Worm (Caenorhabditis elegans) whole organism, young adult: ENCODE results near the gene Y54E2A.10.

Experiments used
- D2030.7 ChIP-seq: fragments of 200-800 bp; sonication (Bioruptor generic); IDR thresholded peaks from 2 replicates; pipeline ENCODE4 v1.3.6; 2022; ENCODE audit warnings: missing genetic modification reagents, missing genetic modification characterization, missing compliant biosample characterization
- F10E7.11 ChIP-seq: sonication (generic microtip); optimal IDR thresholded peaks from 2 replicates; lab custom pipeline; 2017; ENCODE audit warnings: mild to moderate bottlenecking, missing genetic modification characterization, moderate library complexity, missing compliant biosample characterization
- F33H1.4 ChIP-seq: fragments of 200-800 bp; sonication (Bioruptor generic); IDR thresholded peaks from 2 replicates; pipeline ENCODE4 v1.3.6; 2022; ENCODE audit warnings: missing genetic modification reagents, missing genetic modification characterization, missing compliant biosample characterization
- F37B4.10 ChIP-seq: fragments of 200-800 bp; sonication (Bioruptor generic); IDR thresholded peaks from 2 replicates; pipeline ENCODE4 v1.3.6; 2022; ENCODE audit warnings: missing genetic modification characterization, missing compliant biosample characterization
- K11D2.4 ChIP-seq: fragments of 200-800 bp; sonication (Bioruptor generic); IDR thresholded peaks from 2 replicates; pipeline ENCODE4 v1.3.6; 2022; ENCODE audit warnings: missing genetic modification reagents, missing genetic modification characterization, missing compliant biosample characterization
- K12H6.12 ChIP-seq: fragments of 200-800 bp; sonication (Bioruptor generic); optimal IDR thresholded peaks from 2 replicates; lab custom pipeline; 2018; ENCODE audit warnings: mild to moderate bottlenecking, missing genetic modification characterization, missing compliant biosample characterization
- Y67H2A.10 ChIP-seq: fragments of 200-800 bp; sonication (Bioruptor generic); conservative IDR thresholded peaks from 2 replicates; pipeline ENCODE4 v1.3.6; 2022; ENCODE audit warnings: missing genetic modification reagents, missing genetic modification characterization, missing compliant biosample characterization
- akir-1 ChIP-seq: fragments of 200-800 bp; sonication (Bioruptor generic); optimal IDR thresholded peaks from 2 replicates; lab custom pipeline; 2018; ENCODE audit warnings: mild to moderate bottlenecking, missing genetic modification characterization, moderate library complexity, missing compliant biosample characterization
- ama-1 ChIP-seq, 3 experiments: fragments of 150-350 bp in 1 of 3; sonication (generic microtip) in 2 of 3; optimal IDR thresholded peaks; 2 replicates each; lab custom pipeline; 2014 to 2018; ENCODE audit warnings: missing biosample characterization in 2 of 3, missing genetic modification characterization in 2 of 3, missing genetic modification reagents in 2 of 3
- aptf-2 ChIP-seq: fragments of 200-800 bp; sonication (Bioruptor generic); conservative IDR thresholded peaks from 2 replicates; pipeline ENCODE4 v1.3.6; 2022; ENCODE audit warnings: missing genetic modification reagents, missing genetic modification characterization, missing compliant biosample characterization
- attf-3 ChIP-seq: fragments of 200-800 bp; sonication (Bioruptor generic); conservative IDR thresholded peaks from 2 replicates; pipeline ENCODE4 v1.3.6; 2022; ENCODE audit warnings: missing genetic modification reagents, missing genetic modification characterization, missing compliant biosample characterization
- attf-5 ChIP-seq: fragments of 200-800 bp; sonication (Bioruptor generic); optimal IDR thresholded peaks from 2 replicates; lab custom pipeline; 2018; ENCODE audit warnings: mild to moderate bottlenecking, missing genetic modification characterization, missing compliant biosample characterization
- ccch-3 ChIP-seq: fragments of 200-800 bp; sonication (Bioruptor generic); optimal IDR thresholded peaks from 2 replicates; lab custom pipeline; 2018; ENCODE audit warnings: mild to moderate bottlenecking, missing genetic modification characterization, missing compliant biosample characterization
- ceh-100 ChIP-seq: fragments of 200-800 bp; sonication (Bioruptor generic); IDR thresholded peaks from 2 replicates; pipeline ENCODE4 v1.3.6; 2022; ENCODE audit warnings: missing genetic modification reagents, missing genetic modification characterization, missing compliant biosample characterization
- ceh-40 ChIP-seq: fragments of 200-800 bp; sonication (Bioruptor generic); IDR thresholded peaks from 2 replicates; pipeline ENCODE4 v1.3.6; 2022; ENCODE audit warnings: missing genetic modification characterization, missing compliant biosample characterization
- ceh-79 ChIP-seq: sonication (generic microtip); optimal IDR thresholded peaks from 2 replicates; lab custom pipeline; 2017; ENCODE audit warnings: mild to moderate bottlenecking, missing genetic modification characterization, missing compliant biosample characterization
- ceh-91 ChIP-seq: fragments of 200-800 bp; sonication (Bioruptor generic); IDR thresholded peaks from 2 replicates; pipeline ENCODE4 v1.3.6; 2022; ENCODE audit warnings: missing genetic modification reagents, missing genetic modification characterization, missing compliant biosample characterization
- chd-7 ChIP-seq: sonication (generic microtip); optimal IDR thresholded peaks from 2 replicates; lab custom pipeline; 2016; ENCODE audit warnings: mild to moderate bottlenecking, missing genetic modification characterization, moderate library complexity, missing compliant biosample characterization
- dpl-1 ChIP-seq: fragments of 150-350 bp; optimal IDR thresholded peaks from 2 replicates; lab custom pipeline; 2014; ENCODE audit warnings: missing biosample characterization, missing genetic modification reagents, missing genetic modification characterization
- efl-1 ChIP-seq: fragments of 150-350 bp; optimal IDR thresholded peaks from 2 replicates; lab custom pipeline; 2014; ENCODE audit warnings: missing biosample characterization, missing genetic modification reagents, missing genetic modification characterization
- egl-18 ChIP-seq: fragments of 200-800 bp; sonication (Bioruptor generic); IDR thresholded peaks from 2 replicates; pipeline ENCODE4 v1.3.6; 2022; ENCODE audit warnings: missing genetic modification reagents, missing genetic modification characterization, missing compliant biosample characterization
- egl-44 ChIP-seq: fragments of 200-800 bp; sonication (Bioruptor generic); IDR thresholded peaks from 2 replicates; pipeline ENCODE4 v1.3.6; 2022; ENCODE audit warnings: missing genetic modification reagents, missing genetic modification characterization, missing compliant biosample characterization
- fkh-3 ChIP-seq: sonication (generic microtip); optimal IDR thresholded peaks from 2 replicates; lab custom pipeline; 2016; ENCODE audit warnings: mild to moderate bottlenecking, missing genetic modification characterization, missing compliant biosample characterization
- gei-17 ChIP-seq: fragments of 200-800 bp; sonication (Bioruptor generic); optimal IDR thresholded peaks from 2 replicates; lab custom pipeline; 2018; ENCODE audit warnings: mild to moderate bottlenecking, missing genetic modification characterization, missing compliant biosample characterization
- hlh-12 ChIP-seq: sonication (generic microtip); optimal IDR thresholded peaks from 2 replicates; lab custom pipeline; 2016; ENCODE audit warnings: missing genetic modification characterization, missing compliant biosample characterization
- hlh-26 ChIP-seq: fragments of 200-800 bp; sonication (Bioruptor generic); conservative IDR thresholded peaks from 2 replicates; pipeline ENCODE4 v1.3.6; 2022; ENCODE audit warnings: missing genetic modification reagents, missing genetic modification characterization, missing compliant biosample characterization
- hmg-1.2 ChIP-seq: fragments of 200-800 bp; sonication (Bioruptor generic); IDR thresholded peaks from 2 replicates; pipeline ENCODE4 v1.3.6; 2022; ENCODE audit warnings: missing genetic modification reagents, missing genetic modification characterization, missing compliant biosample characterization
- hmg-20 ChIP-seq: fragments of 200-800 bp; sonication (Bioruptor generic); IDR thresholded peaks from 2 replicates; pipeline ENCODE4 v1.3.6; 2022; ENCODE audit warnings: missing genetic modification reagents, missing genetic modification characterization, missing compliant biosample characterization
- hrde-1 ChIP-seq: sonication (generic microtip); optimal IDR thresholded peaks from 2 replicates; lab custom pipeline; 2016; ENCODE audit warnings: missing genetic modification characterization, mild to moderate bottlenecking, missing compliant biosample characterization, moderate library complexity, missing genotype, missing genetic modification reagents, borderline replicate concordance
- lag-1 ChIP-seq: fragments of 200-800 bp; sonication (Bioruptor generic); IDR thresholded peaks from 2 replicates; pipeline ENCODE4 v1.3.6; 2022; ENCODE audit warnings: missing genetic modification reagents, missing genetic modification characterization, missing compliant biosample characterization
- let-526 ChIP-seq: fragments of 200-800 bp; sonication (Bioruptor generic); IDR thresholded peaks from 2 replicates; pipeline ENCODE4 v1.3.6; 2022; ENCODE audit warnings: missing genetic modification reagents, missing genetic modification characterization, missing compliant biosample characterization
- lir-1 ChIP-seq: fragments of 200-800 bp; sonication (Bioruptor generic); conservative IDR thresholded peaks from 2 replicates; pipeline ENCODE4 v1.3.6; 2022; ENCODE audit warnings: missing genetic modification reagents, missing genetic modification characterization, missing compliant biosample characterization
- lsy-27 ChIP-seq: sonication (generic microtip); optimal IDR thresholded peaks from 2 replicates; lab custom pipeline; 2017; ENCODE audit warnings: missing genetic modification characterization, mild to moderate bottlenecking, missing compliant biosample characterization, antibody characterized with exemption, missing genotype, borderline replicate concordance; ENCODE audit not compliant: insufficient read depth
- madf-10 ChIP-seq: sonication (generic microtip); optimal IDR thresholded peaks from 2 replicates; lab custom pipeline; 2016; ENCODE audit warnings: mild to moderate bottlenecking, missing genetic modification characterization, missing compliant biosample characterization
- madf-6 ChIP-seq: fragments of 200-800 bp; sonication (Bioruptor generic); IDR thresholded peaks from 2 replicates; pipeline ENCODE4 v1.3.6; 2022; ENCODE audit warnings: missing genetic modification reagents, missing genetic modification characterization, missing compliant biosample characterization
- madf-8 ChIP-seq: fragments of 200-800 bp; sonication (Bioruptor generic); conservative IDR thresholded peaks from 2 replicates; pipeline ENCODE4 v1.3.6; 2022; ENCODE audit warnings: missing genetic modification reagents, missing genetic modification characterization, missing compliant biosample characterization
- mel-28 ChIP-seq: sonication (generic microtip); optimal IDR thresholded peaks from 2 replicates; lab custom pipeline; 2016; ENCODE audit warnings: borderline replicate concordance, mild to moderate bottlenecking, missing genetic modification characterization, missing compliant biosample characterization
- mxl-1 ChIP-seq: sonication (generic microtip); optimal IDR thresholded peaks from 2 replicates; lab custom pipeline; 2016; ENCODE audit warnings: missing genetic modification characterization, missing compliant biosample characterization
- nfya-1 ChIP-seq: sonication (generic microtip); optimal IDR thresholded peaks from 2 replicates; lab custom pipeline; 2017; ENCODE audit warnings: antibody characterized with exemption, missing compliant biosample characterization, missing genetic modification characterization, borderline replicate concordance; ENCODE audit not compliant: insufficient read depth
- nhr-80 ChIP-seq: sonication (generic microtip); optimal IDR thresholded peaks from 2 replicates; lab custom pipeline; 2016; ENCODE audit warnings: missing genetic modification characterization, missing compliant biosample characterization
- snpc-4 ChIP-seq, 5 experiments: fragments of 150-350 bp in 1 of 5; sonication (generic microtip) in 4 of 5; optimal IDR thresholded peaks; 2 replicates each; lab custom pipeline; 2014 to 2018; ENCODE audit warnings: missing genetic modification characterization in 5 of 5, missing biosample characterization in 3 of 5, antibody characterized with exemption in 2 of 5, mild to moderate bottlenecking in 2 of 5, missing compliant biosample characterization in 2 of 5, missing genotype in 2 of 5, moderate library complexity in 2 of 5, missing genetic modification reagents in 1 of 5
- tlf-1 ChIP-seq: fragments of 200-800 bp; sonication (Bioruptor generic); optimal IDR thresholded peaks from 2 replicates; lab custom pipeline; 2018; ENCODE audit warnings: mild to moderate bottlenecking, missing genetic modification characterization, missing compliant biosample characterization
- zfh-2 ChIP-seq: fragments of 200-800 bp; sonication (Bioruptor generic); conservative IDR thresholded peaks from 2 replicates; pipeline ENCODE4 v1.3.6; 2022; ENCODE audit warnings: missing genetic modification reagents, missing genetic modification characterization, missing compliant biosample characterization

Gene Y54E2A.10

DNA sequence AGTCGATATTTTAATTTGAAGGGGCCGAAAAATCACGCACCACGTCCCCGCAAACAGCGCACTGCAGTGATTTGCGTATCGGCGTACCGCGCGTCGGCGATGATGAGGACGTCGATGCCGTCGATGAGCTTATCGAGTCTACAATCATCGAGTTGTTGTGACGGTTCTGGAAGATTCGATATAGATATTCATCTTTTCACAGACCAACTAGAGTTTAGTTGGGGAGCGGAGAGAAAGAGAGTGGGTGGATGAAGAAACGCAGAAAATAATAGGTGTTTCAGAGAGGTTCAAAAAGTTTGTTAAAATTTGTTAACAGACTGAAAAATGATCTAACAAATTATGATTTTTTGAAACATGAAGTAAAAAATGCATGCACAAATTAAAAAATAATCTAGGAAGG is 27.5 kb downstream of the Y54E2A.10 start, which contains the start of gene nhr-61:
Gene nhr-61 (minus strand): TSS at position 168 of the 400 bp plus-strand sequence.
- TF ChIP-seq ceh-91 (GFP tag; lab: Robert Waterston, UW), result no peak
- TF ChIP-seq D2030.7 (GFP tag; lab: Robert Waterston, UW), result no peak
- no peak for TF ChIP-seq chd-7 (tag; lab: Kevin White, UChicago)
- no peak for TF ChIP-seq K11D2.4 (GFP tag; lab: Robert Waterston, UW)
- no peak for TF ChIP-seq akir-1
- no peak for TF ChIP-seq F33H1.4
- no peak for TF ChIP-seq hlh-26 (GFP tag; lab: Robert Waterston, UW)
- no peak for TF ChIP-seq hmg-20 (GFP tag; lab: Robert Waterston, UW)
- no peak for TF ChIP-seq lir-1 (GFP tag; lab: Robert Waterston, UW)
- no peak for TF ChIP-seq K12H6.12 (tag; lab: Kevin White, UChicago)
- TF ChIP-seq F10E7.11 (tag; lab: Kevin White, UChicago), result no peak
- no peak for TF ChIP-seq ceh-100 (GFP tag; lab: Robert Waterston, UW)
- no peak for TF ChIP-seq madf-8
- no peak for TF ChIP-seq madf-10
- no peak for TF ChIP-seq nfya-1 (tag; lab: Kevin White, UChicago)
- no peak for TF ChIP-seq hrde-1 (tag; lab: Kevin White, UChicago)
- no peak for TF ChIP-seq gei-17 (GFP tag; lab: Kevin White, UChicago)
- no peak for TF ChIP-seq tlf-1 (GFP tag; lab: Kevin White, UChicago)
- TF ChIP-seq mel-28, result no peak
- no peak for TF ChIP-seq madf-6 (GFP tag; lab: Robert Waterston, UW)

DNA sequence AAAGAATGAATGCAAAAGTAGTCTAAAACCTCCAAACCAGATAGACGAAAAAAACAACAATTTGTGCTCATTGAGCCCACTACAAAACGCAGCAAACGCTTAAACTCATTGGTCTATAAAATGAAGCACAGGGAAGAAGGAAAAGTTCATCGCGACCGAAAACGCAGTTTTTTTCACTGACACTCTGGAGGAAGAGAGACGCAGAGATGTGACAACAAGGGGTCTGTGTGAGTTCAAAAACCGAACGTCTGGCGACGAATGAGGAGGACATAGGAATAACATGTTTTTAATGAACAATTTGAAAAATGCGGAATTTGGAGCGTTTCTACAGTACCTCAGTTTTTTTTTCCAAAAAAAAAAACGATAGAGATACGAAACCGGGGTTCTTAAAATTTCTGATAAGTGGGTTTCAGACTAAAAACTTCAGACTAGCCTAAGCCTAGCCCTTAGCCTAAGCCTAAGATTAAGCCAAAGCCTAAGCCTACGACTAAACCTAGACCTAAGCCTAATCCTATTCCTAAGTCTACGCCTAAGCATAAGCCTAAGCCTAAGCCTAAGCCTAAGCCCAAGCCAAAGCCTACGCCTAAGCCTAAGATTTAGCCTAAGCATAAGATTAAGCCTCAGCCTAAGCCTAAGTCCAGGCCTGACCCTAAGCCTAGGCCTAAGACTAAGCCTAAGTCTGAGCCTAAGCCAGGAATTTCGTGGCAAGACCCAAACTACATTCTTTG is 28.6 kb downstream of the Y54E2A.10 start:
- TF ChIP-seq zfh-2 (GFP tag; lab: Robert Waterston, UW), result no peak
- no peak for TF ChIP-seq ceh-79 (tag; lab: Kevin White, UChicago)
- no peak for TF ChIP-seq attf-3 (GFP tag; lab: Robert Waterston, UW)
- peak; percentile 25; the same call in 1 of the 2 replicates for TF ChIP-seq hmg-1.2
- TF ChIP-seq snpc-4 (GFP tag; optimal IDR thresholded peaks at IDR 0.05; lab: Kevin White, UChicago), result no peak
- no peak for TF ChIP-seq snpc-4 (tag; optimal IDR thresholded peaks at IDR 0.05; lab: Kevin White, UChicago)
- no peak for TF ChIP-seq egl-44 (GFP tag; lab: Robert Waterston, UW)
- TF ChIP-seq ama-1 (optimal IDR thresholded peaks at IDR 0.05; lab: Kevin White, UChicago), result no peak
- no peak for TF ChIP-seq ama-1 (GFP tag; optimal IDR thresholded peaks at IDR 0.05; lab: Kevin White, UChicago)
- TF ChIP-seq nhr-80, result peak; percentile 32

DNA sequence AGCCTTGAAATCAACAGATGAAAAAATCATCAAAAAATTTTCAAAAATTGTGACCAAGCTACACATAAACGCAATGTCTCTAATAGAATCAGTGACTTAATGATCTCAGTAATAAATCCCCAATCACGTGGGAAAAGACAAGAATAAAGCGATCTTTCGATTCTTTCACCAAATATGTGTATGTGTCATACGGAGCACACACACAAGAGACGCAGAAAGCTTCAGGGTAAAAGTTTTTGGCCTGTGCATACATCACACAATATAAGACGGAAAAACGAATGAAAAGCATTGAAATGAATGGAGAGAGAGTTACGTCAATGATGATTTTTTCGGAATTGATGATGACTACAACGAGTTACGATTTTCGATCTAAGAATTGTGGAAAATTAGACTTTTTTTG is 29.6 kb downstream of the Y54E2A.10 start:
- TF ChIP-seq nhr-80 (peak; percentile 16), madf-10 (no peak)
- TF ChIP-seq, all 124 proteins: peak for 1

DNA sequence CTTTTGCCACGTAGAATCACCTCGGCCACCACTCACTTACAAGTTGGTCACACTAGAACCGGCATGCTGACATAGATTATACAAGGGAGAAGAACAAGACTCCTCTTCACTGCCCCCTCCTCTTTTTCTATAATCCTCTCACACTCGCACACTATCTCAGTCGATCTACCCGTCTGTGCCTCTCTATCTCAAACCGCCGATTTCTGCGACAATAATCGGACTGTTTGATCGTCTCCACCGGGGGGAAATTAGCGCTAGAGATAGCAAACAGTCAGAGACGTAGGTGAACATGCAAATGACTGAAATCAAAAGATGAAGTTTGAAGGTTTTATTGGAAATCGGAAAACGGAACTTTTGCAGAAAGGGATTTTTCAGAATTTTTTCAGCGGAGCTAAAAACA is 31.6 kb downstream of the Y54E2A.10 start:
- TF ChIP-seq attf-5 (GFP tag; lab: Kevin White, UChicago) (peak; percentile 57), hmg-20 (GFP tag; lab: Robert Waterston, UW) (no peak), let-526 (no peak), ccch-3 (no peak), Y67H2A.10 (GFP tag; lab: Robert Waterston, UW) (no peak), egl-18 (GFP tag; lab: Robert Waterston, UW) (no peak), K11D2.4 (GFP tag; lab: Robert Waterston, UW) (no peak), efl-1 (GFP tag; lab: Kevin White, UChicago) (no peak), mxl-1 (tag; lab: Kevin White, UChicago) (no peak), lag-1 (no peak), dpl-1 (no peak), fkh-3 (tag; lab: Kevin White, UChicago) (no peak), hlh-12 (tag; lab: Kevin White, UChicago) (no peak), F37B4.10 (GFP tag; lab: Robert Waterston, UW) (no peak), lsy-27 (tag; lab: Kevin White, UChicago) (no peak), aptf-2 (GFP tag; lab: Robert Waterston, UW) (no peak), ceh-40 (GFP tag; lab: Robert Waterston, UW) (no peak)
